5 worm cellular contexts compared by ENCODE assay signal in genomic region chrIII:10717479-10717878, ce11.
A peak's percentile ranks its signal among the peaks of the same experiment; 100 is the strongest.
TF ChIP-seq lines count a peak whose summit lies in the region.

No protein-coding gene starts in this region.

TF ChIP-seq in whole organism, L1 larva, 84 proteins besides CTCF, POLR2A, EP300 and RAD21 (continued from another document and continues in another):
- no peak for TF ChIP-seq fkh-8 (tag; optimal IDR thresholded peaks at IDR 0.05; lab: Kevin White, UChicago)
- TF ChIP-seq unc-130 (tag; optimal IDR thresholded peaks at IDR 0.05; lab: Kevin White, UChicago): peak; percentile 50
- TF ChIP-seq aly-2 (tag; optimal IDR thresholded peaks at IDR 0.05; lab: Kevin White, UChicago): no peak
- peak; percentile 9 for TF ChIP-seq nhr-76 (tag; optimal IDR thresholded peaks at IDR 0.05; lab: Kevin White, UChicago)
- TF ChIP-seq xbp-1 (tag; optimal IDR thresholded peaks at IDR 0.05; lab: Kevin White, UChicago): peak; percentile 0
- TF ChIP-seq zip-4 (GFP tag; optimal IDR thresholded peaks at IDR 0.05; lab: Kevin White, UChicago): no peak
- TF ChIP-seq lin-14 (GFP tag; optimal IDR thresholded peaks at IDR 0.05; lab: Kevin White, UChicago): peak; percentile 80
- TF ChIP-seq sox-4 (tag; optimal IDR thresholded peaks at IDR 0.05; lab: Kevin White, UChicago): no peak
- TF ChIP-seq dpl-1 (GFP tag; optimal IDR thresholded peaks at IDR 0.05; lab: Kevin White, UChicago): peak in 1 of 3 experiments; percentile 38
- peak; percentile 55 for TF ChIP-seq nhr-19 (GFP tag; conservative IDR thresholded peaks at IDR 0.05; lab: Robert Waterston, UW)
- TF ChIP-seq mdl-1 (tag; optimal IDR thresholded peaks at IDR 0.05; lab: Kevin White, UChicago): peak in 1 of 2 experiments; percentile 46
- peak; percentile 26 to 30 for TF ChIP-seq lsy-2 (tag; optimal IDR thresholded peaks at IDR 0.05; lab: Kevin White, UChicago)
- TF ChIP-seq swsn-7 (tag; optimal IDR thresholded peaks at IDR 0.05; lab: Kevin White, UChicago): no peak
- no peak for TF ChIP-seq mef-2 (tag; optimal IDR thresholded peaks at IDR 0.05; lab: Kevin White, UChicago)
- no peak for TF ChIP-seq ceh-88 (GFP tag; IDR thresholded peaks at IDR 0.05; lab: Robert Waterston, UW)
- peak; percentile 26 for TF ChIP-seq tbx-2 (tag; optimal IDR thresholded peaks at IDR 0.05; lab: Kevin White, UChicago)
- no peak for TF ChIP-seq F16B12.6 (tag; optimal IDR thresholded peaks at IDR 0.05; lab: Kevin White, UChicago)
- no peak for TF ChIP-seq tlp-1 (tag; optimal IDR thresholded peaks at IDR 0.05; lab: Kevin White, UChicago)
- no peak for TF ChIP-seq nhr-77 (tag; optimal IDR thresholded peaks at IDR 0.05; lab: Kevin White, UChicago)
- peak; percentile 37 for TF ChIP-seq sup-37 (GFP tag; optimal IDR thresholded peaks at IDR 0.05; lab: Kevin White, UChicago)
- no peak for TF ChIP-seq lin-13 (GFP tag; optimal IDR thresholded peaks at IDR 0.05; lab: Kevin White, UChicago)
- TF ChIP-seq snu-23 (GFP tag; optimal IDR thresholded peaks at IDR 0.05; lab: Kevin White, UChicago): peak; percentile 76
- TF ChIP-seq skn-1 (tag; optimal IDR thresholded peaks at IDR 0.05; lab: Kevin White, UChicago): no peak
- TF ChIP-seq pag-3 (tag; optimal IDR thresholded peaks at IDR 0.05; lab: Kevin White, UChicago; ENCODE audit: borderline replicate concordance, insufficient read depth): no peak
- TF ChIP-seq nhr-84 (tag; optimal IDR thresholded peaks at IDR 0.05; lab: Kevin White, UChicago): no peak
- no peak for TF ChIP-seq aha-1 (tag; optimal IDR thresholded peaks at IDR 0.05; lab: Kevin White, UChicago)
- TF ChIP-seq ztf-4 (tag; optimal IDR thresholded peaks at IDR 0.05; lab: Kevin White, UChicago): peak; percentile 72

TF ChIP-seq in whole organism, L2 larva, 48 proteins besides CTCF, POLR2A, EP300 and RAD21 (continued from another document):
- TF ChIP-seq nhr-25 (tag; optimal IDR thresholded peaks at IDR 0.05; lab: Kevin White, UChicago) (peak; percentile 94), nhr-21 (tag; optimal IDR thresholded peaks at IDR 0.05; lab: Kevin White, UChicago) (peak; percentile 96), nhr-11 (tag; optimal IDR thresholded peaks at IDR 0.05; lab: Kevin White, UChicago) (no peak), C34F6.9 (tag; optimal IDR thresholded peaks at IDR 0.05; lab: Kevin White, UChicago) (peak; percentile 46), mab-5 (tag; optimal IDR thresholded peaks at IDR 0.05; lab: Kevin White, UChicago) (peak; percentile 12), egl-27 (tag; optimal IDR thresholded peaks at IDR 0.05; lab: Kevin White, UChicago) (peak; percentile 62), ztf-4 (tag; optimal IDR thresholded peaks at IDR 0.05; lab: Kevin White, UChicago) (peak; percentile 76), crh-2 (tag; optimal IDR thresholded peaks at IDR 0.05; lab: Kevin White, UChicago) (peak; percentile 81), fos-1 (tag; optimal IDR thresholded peaks at IDR 0.05; lab: Kevin White, UChicago) (peak; percentile 62)

TF ChIP-seq in whole organism, L3 larva, 47 proteins besides CTCF, POLR2A, EP300 and RAD21 (continued from another document):
- TF ChIP-seq nhr-23 (tag; optimal IDR thresholded peaks at IDR 0.05; lab: Kevin White, UChicago): peak; percentile 87
- peak; percentile 19 for TF ChIP-seq R02D3.7 (tag; optimal IDR thresholded peaks at IDR 0.05; lab: Kevin White, UChicago)
- peak; percentile 40 for TF ChIP-seq nhr-76 (tag; optimal IDR thresholded peaks at IDR 0.05; lab: Kevin White, UChicago)
- TF ChIP-seq snpc-4 (tag; optimal IDR thresholded peaks at IDR 0.05; lab: Kevin White, UChicago): no peak
- TF ChIP-seq eor-1 (tag; optimal IDR thresholded peaks at IDR 0.05; lab: Kevin White, UChicago): no peak
- no peak for TF ChIP-seq daf-12 (tag; optimal IDR thresholded peaks at IDR 0.05; lab: Kevin White, UChicago)
- TF ChIP-seq ceh-28 (tag; optimal IDR thresholded peaks at IDR 0.05; lab: Kevin White, UChicago): peak; percentile 46
- no peak for TF ChIP-seq nhr-11 (tag; optimal IDR thresholded peaks at IDR 0.05; lab: Kevin White, UChicago)
- peak; percentile 63 for TF ChIP-seq elt-2 (tag; optimal IDR thresholded peaks at IDR 0.05; lab: Kevin White, UChicago)
- no peak for TF ChIP-seq pha-4 (tag; optimal IDR thresholded peaks at IDR 0.05; lab: Kevin White, UChicago)
- peak; percentile 42 for TF ChIP-seq jun-1 (tag; optimal IDR thresholded peaks at IDR 0.05; lab: Kevin White, UChicago)
- no peak for TF ChIP-seq nhr-12 (tag; optimal IDR thresholded peaks at IDR 0.05; lab: Kevin White, UChicago)
- TF ChIP-seq sea-2 (GFP tag; optimal IDR thresholded peaks at IDR 0.05; lab: Kevin White, UChicago): no peak
- TF ChIP-seq egl-27 (tag; optimal IDR thresholded peaks at IDR 0.05; lab: Kevin White, UChicago): no peak
- peak; percentile 87 for TF ChIP-seq ztf-4 (tag; optimal IDR thresholded peaks at IDR 0.05; lab: Kevin White, UChicago)
- TF ChIP-seq nhr-28 (tag; optimal IDR thresholded peaks at IDR 0.05; lab: Kevin White, UChicago): no peak
- no peak for TF ChIP-seq ZK546.5 (tag; optimal IDR thresholded peaks at IDR 0.05; lab: Kevin White, UChicago)
- TF ChIP-seq mml-1 (tag; optimal IDR thresholded peaks at IDR 0.05; lab: Kevin White, UChicago): no peak
- TF ChIP-seq mdl-1 (tag; optimal IDR thresholded peaks at IDR 0.05; lab: Kevin White, UChicago): peak; percentile 61
- no peak for TF ChIP-seq lin-39 (tag; optimal IDR thresholded peaks at IDR 0.05; lab: Kevin White, UChicago)
- peak; percentile 96 for TF ChIP-seq nhr-43 (tag; optimal IDR thresholded peaks at IDR 0.05; lab: Kevin White, UChicago; ENCODE audit: poor library complexity, severe bottlenecking)
- TF ChIP-seq ztf-11 (tag; optimal IDR thresholded peaks at IDR 0.05; lab: Kevin White, UChicago): no peak
- TF ChIP-seq nhr-67 (tag; optimal IDR thresholded peaks at IDR 0.05; lab: Kevin White, UChicago): no peak
- peak; percentile 96 for TF ChIP-seq ama-1 (optimal IDR thresholded peaks at IDR 0.05; lab: Kevin White, UChicago)
- TF ChIP-seq fos-1 (tag; optimal IDR thresholded peaks at IDR 0.05; lab: Kevin White, UChicago): no peak
- no peak for TF ChIP-seq skn-1 (tag; optimal IDR thresholded peaks at IDR 0.05; lab: Kevin White, UChicago)
- TF ChIP-seq unc-39 (tag; optimal IDR thresholded peaks at IDR 0.05; lab: Kevin White, UChicago): peak; percentile 31
- peak; percentile 41 to 67 (median 55) for TF ChIP-seq elt-3 (tag; optimal IDR thresholded peaks at IDR 0.05; lab: Kevin White, UChicago)
- peak; percentile 63 for TF ChIP-seq pqm-1 (tag; optimal IDR thresholded peaks at IDR 0.05; lab: Kevin White, UChicago)
- no peak for TF ChIP-seq zag-1 (tag; optimal IDR thresholded peaks at IDR 0.05; lab: Kevin White, UChicago)

TF ChIP-seq in whole organism, L4 larva, 104 proteins besides CTCF, POLR2A, EP300 and RAD21 (continued from another document and continues in another):
- TF ChIP-seq hlh-11 (tag; optimal IDR thresholded peaks at IDR 0.05; lab: Kevin White, UChicago) (peak; percentile 95), egl-43 (GFP tag; IDR thresholded peaks at IDR 0.05; lab: Robert Waterston, UW) (no peak), daf-19 (GFP tag; conservative IDR thresholded peaks at IDR 0.05; lab: Robert Waterston, UW) (no peak), rbr-2 (tag; optimal IDR thresholded peaks at IDR 0.05; lab: Kevin White, UChicago) (peak; percentile 61), ctbp-1 (GFP tag; IDR thresholded peaks at IDR 0.05; lab: Robert Waterston, UW) (peak; percentile 11; the same call in 1 of the 2 replicates), pha-4 (GFP tag; IDR thresholded peaks at IDR 0.05; lab: Robert Waterston, UW) (no peak), pha-4 (tag; optimal IDR thresholded peaks at IDR 0.05; lab: Kevin White, UChicago) (no peak), unc-62 (GFP tag; optimal IDR thresholded peaks at IDR 0.05 in 1 of 2; lab: Kevin White, UChicago) (peak in 1 of 2 experiments; percentile 93), unc-62 (tag; optimal IDR thresholded peaks at IDR 0.05; lab: Kevin White, UChicago) (no peak), nhr-11 (tag; optimal IDR thresholded peaks at IDR 0.05; lab: Kevin White, UChicago) (peak; percentile 77), F10B5.3 (tag; optimal IDR thresholded peaks at IDR 0.05; lab: Kevin White, UChicago) (no peak), duxl-1 (tag; optimal IDR thresholded peaks at IDR 0.05; lab: Kevin White, UChicago; ENCODE audit: poor library complexity) (no peak), ces-1 (GFP tag; optimal IDR thresholded peaks at IDR 0.05; lab: Kevin White, UChicago) (no peak), ceh-44 (GFP tag; IDR thresholded peaks at IDR 0.05; lab: Robert Waterston, UW) (no peak), aha-1 (tag; lab: Kevin White, UChicago) (peak; percentile 99), dmd-6 (GFP tag; IDR thresholded peaks at IDR 0.05; lab: Robert Waterston, UW) (peak; percentile 92), F26F4.8 (GFP tag; conservative IDR thresholded peaks at IDR 0.05; lab: Robert Waterston, UW) (no peak), dve-1 (tag; optimal IDR thresholded peaks at IDR 0.05; lab: Kevin White, UChicago; ENCODE audit: insufficient read depth) (peak; percentile 93), mxl-3 (GFP tag; optimal IDR thresholded peaks at IDR 0.05; lab: Kevin White, UChicago) (peak; percentile 93), nhr-25 (tag; optimal IDR thresholded peaks at IDR 0.05; lab: Kevin White, UChicago; ENCODE audit: borderline replicate concordance, insufficient read depth) (peak; percentile 68), lsy-2 (tag; optimal IDR thresholded peaks at IDR 0.05; lab: Kevin White, UChicago) (peak; percentile 42 to 67), mep-1 (tag; optimal IDR thresholded peaks at IDR 0.05; lab: Kevin White, UChicago) (peak; percentile 68), nhr-237 (tag; optimal IDR thresholded peaks at IDR 0.05; lab: Kevin White, UChicago) (no peak), lin-1 (GFP tag; IDR thresholded peaks at IDR 0.05; lab: Robert Waterston, UW) (peak; percentile 51), daf-16 (GFP tag; optimal IDR thresholded peaks at IDR 0.05; lab: Kevin White, UChicago) (peak in 1 of 2 experiments; percentile 30), daf-16 (tag; optimal IDR thresholded peaks at IDR 0.05; lab: Kevin White, UChicago) (peak; percentile 41), sdz-12 (GFP tag; optimal IDR thresholded peaks at IDR 0.05; lab: Kevin White, UChicago) (no peak), pqm-1 (tag; optimal IDR thresholded peaks at IDR 0.05; lab: Kevin White, UChicago) (no peak), ztf-11 (tag; optimal IDR thresholded peaks at IDR 0.05; lab: Kevin White, UChicago) (no peak), nhr-10 (tag; optimal IDR thresholded peaks at IDR 0.05; lab: Kevin White, UChicago) (peak; percentile 87), mes-2 (tag; optimal IDR thresholded peaks at IDR 0.05; lab: Kevin White, UChicago; ENCODE audit: poor library complexity, severe bottlenecking) (peak; percentile 37), hlh-30 (tag; optimal IDR thresholded peaks at IDR 0.05; lab: Kevin White, UChicago; ENCODE audit: insufficient read depth) (peak; percentile 54), php-3 (GFP tag; IDR thresholded peaks at IDR 0.05; lab: Robert Waterston, UW) (peak; percentile 46), hif-1 (tag; optimal IDR thresholded peaks at IDR 0.05; lab: Kevin White, UChicago) (peak; percentile 58 to 99), nhr-28 (tag; optimal IDR thresholded peaks at IDR 0.05; lab: Kevin White, UChicago) (peak; percentile 76), dmd-9 (GFP tag; IDR thresholded peaks at IDR 0.05; lab: Robert Waterston, UW) (0 out of 2 replicates have a peak, but pooled peaks have one; percentile 48), nhr-102 (tag; optimal IDR thresholded peaks at IDR 0.05; lab: Kevin White, UChicago) (peak; percentile 38)

TF ChIP-seq in whole organism, young adult, 124 proteins besides CTCF, POLR2A, EP300 and RAD21 (continued from another document and continues in another):
- TF ChIP-seq dpff-1 (tag; optimal IDR thresholded peaks at IDR 0.05; lab: Kevin White, UChicago) (no peak), rcor-1 (GFP tag; IDR thresholded peaks at IDR 0.05; lab: Robert Waterston, UW) (no peak; the same call in 1 of the 2 replicates), ztf-26 (tag; optimal IDR thresholded peaks at IDR 0.05; lab: Kevin White, UChicago) (peak; percentile 65), zim-3 (tag; optimal IDR thresholded peaks at IDR 0.05; lab: Kevin White, UChicago) (no peak), nfyb-1 (GFP tag; IDR thresholded peaks at IDR 0.05; lab: Robert Waterston, UW) (peak; percentile 80), sptf-2 (GFP tag; optimal IDR thresholded peaks at IDR 0.05; lab: Kevin White, UChicago) (no peak), B0035.1 (tag; optimal IDR thresholded peaks at IDR 0.05; lab: Kevin White, UChicago) (peak; percentile 56), tlf-1 (GFP tag; optimal IDR thresholded peaks at IDR 0.05; lab: Kevin White, UChicago) (peak; percentile 24), hlh-12 (tag; optimal IDR thresholded peaks at IDR 0.05; lab: Kevin White, UChicago) (no peak), lin-40 (tag; optimal IDR thresholded peaks at IDR 0.05; lab: Kevin White, UChicago) (peak; percentile 83), atf-7 (tag; optimal IDR thresholded peaks at IDR 0.05; lab: Kevin White, UChicago) (peak; percentile 96), hsf-1 (GFP tag; IDR thresholded peaks at IDR 0.05; lab: Robert Waterston, UW) (no peak), snpc-3.4 (tag; optimal IDR thresholded peaks at IDR 0.05; lab: Kevin White, UChicago) (no peak), pbrm-1 (GFP tag; IDR thresholded peaks at IDR 0.05; lab: Robert Waterston, UW) (0 out of 2 replicates have a peak, but pooled peaks have one; percentile 7), F55B11.4 (tag; optimal IDR thresholded peaks at IDR 0.05; lab: Kevin White, UChicago; ENCODE audit: borderline replicate concordance, insufficient read depth) (no peak), mxl-1 (tag; optimal IDR thresholded peaks at IDR 0.05; lab: Kevin White, UChicago) (no peak), ceh-79 (tag; optimal IDR thresholded peaks at IDR 0.05; lab: Kevin White, UChicago) (no peak), ztf-22 (GFP tag; optimal IDR thresholded peaks at IDR 0.05; lab: Kevin White, UChicago) (no peak), bed-1 (GFP tag; IDR thresholded peaks at IDR 0.05; lab: Robert Waterston, UW) (no peak), fkh-3 (tag; optimal IDR thresholded peaks at IDR 0.05; lab: Kevin White, UChicago) (no peak), hmg-1.2 (GFP tag; IDR thresholded peaks at IDR 0.05; lab: Robert Waterston, UW) (no peak), nhr-80 (tag; optimal IDR thresholded peaks at IDR 0.05; lab: Kevin White, UChicago) (peak; percentile 89), ztf-3 (GFP tag; optimal IDR thresholded peaks at IDR 0.05; lab: Kevin White, UChicago) (no peak), aptf-3 (GFP tag; IDR thresholded peaks at IDR 0.05; lab: Robert Waterston, UW) (no peak), ztf-25 (GFP tag; IDR thresholded peaks at IDR 0.05; lab: Robert Waterston, UW) (no peak), madf-10 (tag; optimal IDR thresholded peaks at IDR 0.05; lab: Kevin White, UChicago) (peak; percentile 41), F37B4.10 (GFP tag; IDR thresholded peaks at IDR 0.05; lab: Robert Waterston, UW) (0 out of 2 replicates have a peak, but pooled peaks have one; percentile 52), nfya-1 (tag; optimal IDR thresholded peaks at IDR 0.05; lab: Kevin White, UChicago; ENCODE audit: borderline replicate concordance, insufficient read depth) (no peak), zfh-2 (GFP tag; conservative IDR thresholded peaks at IDR 0.05; lab: Robert Waterston, UW) (no peak), nhr-90 (tag; optimal IDR thresholded peaks at IDR 0.05; lab: Kevin White, UChicago) (no peak), pha-4 (tag; optimal IDR thresholded peaks at IDR 0.05; lab: Kevin White, UChicago) (no peak), mcd-1 (GFP tag; IDR thresholded peaks at IDR 0.05; lab: Robert Waterston, UW) (peak; percentile 6; the same call in 1 of the 2 replicates), Y56A3A.18 (GFP tag; IDR thresholded peaks at IDR 0.05; lab: Robert Waterston, UW) (no peak), somi-1 (GFP tag; optimal IDR thresholded peaks at IDR 0.05; lab: Kevin White, UChicago) (peak; percentile 89), sdz-38 (tag; optimal IDR thresholded peaks at IDR 0.05; lab: Kevin White, UChicago) (no peak), F22D6.2 (tag; optimal IDR thresholded peaks at IDR 0.05; lab: Kevin White, UChicago) (peak; percentile 65), bed-2 (GFP tag; IDR thresholded peaks at IDR 0.05; lab: Robert Waterston, UW) (no peak), tbp1 (GFP tag; optimal IDR thresholded peaks at IDR 0.05; lab: Kevin White, UChicago) (peak; percentile 43), dox-1 (GFP tag; IDR thresholded peaks at IDR 0.05; lab: Robert Waterston, UW) (peak; percentile 57; the same call in 1 of the 2 replicates), F57C9.4 (tag; optimal IDR thresholded peaks at IDR 0.05; lab: Kevin White, UChicago) (no peak), nhr-179 (tag; optimal IDR thresholded peaks at IDR 0.05; lab: Kevin White, UChicago) (no peak), C06A6.2 (GFP tag; conservative IDR thresholded peaks at IDR 0.05; lab: Robert Waterston, UW) (peak; percentile 53; the same call in 1 of the 2 replicates), unc-62 (GFP tag; optimal IDR thresholded peaks at IDR 0.05; lab: Kevin White, UChicago) (no peak)
